Fruit fly (Drosophila melanogaster) whole organism, prepupa: Measurements from ENCODE around the gene CG7650.

ENCODE experiments used
- Blimp-1 ChIP-seq: fragments of 200-800 bp; sonication (Bioruptor generic); optimal IDR thresholded peaks from 3 replicates; lab custom pipeline; 2017; ENCODE audit warnings: missing biosample characterization, missing genetic modification characterization, mild to moderate bottlenecking, moderate library complexity, missing genetic modification reagents
- CG11762 ChIP-seq: fragments of 200-800 bp; sonication (Bioruptor generic); optimal IDR thresholded peaks from 3 replicates; lab custom pipeline; 2016; ENCODE audit warnings: missing biosample characterization, missing genetic modification characterization; ENCODE audit not compliant: insufficient read depth
- CG11902 ChIP-seq: fragments of 200-800 bp; sonication (Bioruptor generic); optimal IDR thresholded peaks from 3 replicates; lab custom pipeline; 2016; ENCODE audit warnings: missing biosample characterization, missing genetic modification characterization
- CG8632 ChIP-seq: fragments of 200-800 bp; sonication (Bioruptor generic); optimal IDR thresholded peaks from 3 replicates; lab custom pipeline; 2016; ENCODE audit warnings: missing biosample characterization, missing genetic modification characterization
- Ets21C ChIP-seq: fragments of 200-800 bp; sonication (Bioruptor generic); optimal IDR thresholded peaks from 3 replicates; lab custom pipeline; 2016; ENCODE audit warnings: missing biosample characterization, missing genetic modification characterization
- OdsH ChIP-seq: fragments of 200-800 bp; sonication (Bioruptor generic); optimal IDR thresholded peaks from 3 replicates; lab custom pipeline; 2016; ENCODE audit warnings: missing biosample characterization, missing genetic modification characterization

DNA sequence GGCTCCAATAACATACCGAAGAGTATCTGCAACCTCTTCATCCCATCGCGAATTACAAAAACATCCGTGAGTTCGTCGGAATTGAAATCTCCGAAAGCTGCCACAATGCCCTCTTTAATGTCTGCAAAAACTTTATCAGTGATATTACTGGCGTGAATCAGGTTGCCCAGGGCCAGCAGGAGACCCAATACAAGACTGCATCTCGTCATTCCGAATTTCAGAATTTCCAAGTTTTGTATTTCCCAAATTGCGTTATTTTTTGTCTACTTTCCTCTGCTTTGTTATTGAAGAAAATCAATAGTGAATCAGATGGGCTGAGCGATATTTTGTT, 47.5 kb downstream of the CG7650 start:
- TF ChIP-seq OdsH (GFP tag; lab: Kevin White, UChicago) (no peak), CG11762 (GFP tag; lab: Kevin White, UChicago) (no peak), CG8632 (no peak), Blimp-1 (GFP tag; lab: Kevin White, UChicago) (no peak), CG11902 (no peak), Ets21C (GFP tag; lab: Kevin White, UChicago) (no peak)
